Worm (Caenorhabditis elegans): ENCODE data around the gene nhr-56.

ce11 chrV:2238012-2238411, 19.2 kb downstream of the nhr-56 start:
- no peak for TF ChIP-seq ref-1 (GFP tag; conservative IDR thresholded peaks at IDR 0.05)
- TF ChIP-seq tab-1 (GFP tag; IDR thresholded peaks at IDR 0.05) = no peak
- TF ChIP-seq T22C8.4 (GFP tag; IDR thresholded peaks at IDR 0.05) = no peak
- TF ChIP-seq ztf-23 (GFP tag; IDR thresholded peaks at IDR 0.05) = no peak
- no peak for TF ChIP-seq med-1 (GFP tag; optimal IDR thresholded peaks at IDR 0.05; ENCODE audit: insufficient read depth)
- TF ChIP-seq flt-1 (GFP tag; IDR thresholded peaks at IDR 0.05) = no peak
- no peak for TF ChIP-seq ztf-29 (GFP tag; IDR thresholded peaks at IDR 0.05)
- TF ChIP-seq cog-1 (tag; optimal IDR thresholded peaks at IDR 0.05) = no peak
- TF ChIP-seq klf-2 (GFP tag; conservative IDR thresholded peaks at IDR 0.05) = no peak

Measured in whole organism, midembryonic.